Worm (Caenorhabditis elegans) whole organism, late embryonic: ENCODE measurements around the gene pdi-1.

Experiments
- C08G9.2 ChIP-seq: sonication (generic microtip); optimal IDR thresholded peaks from 2 replicates; lab custom pipeline; 2016; ENCODE audit warnings: mild to moderate bottlenecking, missing genetic modification characterization, moderate library complexity, missing compliant biosample characterization
- C38D4.7 ChIP-seq: fragments of 200-800 bp; sonication (Bioruptor generic); optimal IDR thresholded peaks from 2 replicates; lab custom pipeline; 2018; ENCODE audit warnings: mild to moderate bottlenecking, missing genetic modification characterization, moderate library complexity, missing compliant biosample characterization
- K02D7.2 ChIP-seq: sonication (generic microtip); optimal IDR thresholded peaks from 2 replicates; lab custom pipeline; 2017; ENCODE audit warnings: mild to moderate bottlenecking, missing genetic modification characterization, missing compliant biosample characterization
- K09A11.1 ChIP-seq: sonication (generic microtip); optimal IDR thresholded peaks from 2 replicates; lab custom pipeline; 2017; ENCODE audit warnings: antibody characterized with exemption, mild to moderate bottlenecking, missing genetic modification characterization, missing compliant biosample characterization; ENCODE audit not compliant: insufficient read depth
- T23F11.4 ChIP-seq: fragments of 200-800 bp; sonication (Bioruptor generic); optimal IDR thresholded peaks from 2 replicates; lab custom pipeline; 2018; ENCODE audit warnings: mild to moderate bottlenecking, missing genetic modification characterization, missing compliant biosample characterization
- ceh-19 ChIP-seq: fragments of 200-800 bp; sonication (Bioruptor generic); optimal IDR thresholded peaks from 2 replicates; lab custom pipeline; 2018; ENCODE audit warnings: mild to moderate bottlenecking, missing genetic modification characterization, missing compliant biosample characterization
- ceh-2 ChIP-seq: sonication (generic microtip); optimal IDR thresholded peaks from 2 replicates; lab custom pipeline; 2016; ENCODE audit warnings: missing genotype, missing genetic modification characterization, missing compliant biosample characterization
- ceh-31 ChIP-seq: sonication (generic microtip); optimal IDR thresholded peaks from 2 replicates; lab custom pipeline; 2016; ENCODE audit warnings: missing genetic modification characterization, missing compliant biosample characterization
- ceh-6 ChIP-seq: fragments of 200-800 bp; sonication (Bioruptor generic); optimal IDR thresholded peaks from 2 replicates; lab custom pipeline; 2018; ENCODE audit warnings: mild to moderate bottlenecking, missing genetic modification characterization, missing compliant biosample characterization
- che-1 ChIP-seq: sonication (generic microtip); optimal IDR thresholded peaks from 2 replicates; lab custom pipeline; 2016; ENCODE audit warnings: mild to moderate bottlenecking, missing genetic modification characterization, missing compliant biosample characterization
- dmd-4 ChIP-seq: sonication (generic microtip); optimal IDR thresholded peaks from 2 replicates; lab custom pipeline; 2016; ENCODE audit warnings: borderline replicate concordance, missing genetic modification characterization, missing compliant biosample characterization
- elt-2 ChIP-seq: sonication (generic microtip); optimal IDR thresholded peaks from 2 replicates; lab custom pipeline; 2016; ENCODE audit warnings: missing genetic modification reagents, missing genetic modification characterization, missing compliant biosample characterization
- eyg-1 ChIP-seq: sonication (generic microtip); optimal IDR thresholded peaks from 2 replicates; lab custom pipeline; 2016; ENCODE audit warnings: missing genotype, missing genetic modification characterization, missing compliant biosample characterization
- fax-1 ChIP-seq: sonication (generic microtip); optimal IDR thresholded peaks from 2 replicates; lab custom pipeline; 2016; ENCODE audit warnings: missing genotype, missing genetic modification characterization, missing compliant biosample characterization
- fkh-6 ChIP-seq: sonication (generic microtip); optimal IDR thresholded peaks from 2 replicates; lab custom pipeline; 2016; ENCODE audit warnings: missing genetic modification characterization, missing compliant biosample characterization
- gmeb-2 ChIP-seq: sonication (generic microtip); optimal IDR thresholded peaks from 2 replicates; lab custom pipeline; 2016; ENCODE audit warnings: missing genetic modification characterization, inconsistent platforms, missing compliant biosample characterization
- hlh-13 ChIP-seq: fragments of 200-800 bp; sonication (Bioruptor generic); optimal IDR thresholded peaks from 2 replicates; lab custom pipeline; 2018; ENCODE audit warnings: mild to moderate bottlenecking, missing genetic modification characterization, missing compliant biosample characterization
- hlh-6 ChIP-seq: sonication (generic microtip); optimal IDR thresholded peaks from 2 replicates; lab custom pipeline; 2016; ENCODE audit warnings: missing genotype, missing genetic modification characterization, missing compliant biosample characterization
- hlh-8 ChIP-seq: sonication (generic microtip); optimal IDR thresholded peaks from 2 replicates; lab custom pipeline; 2016; ENCODE audit warnings: missing genotype, missing genetic modification characterization, missing compliant biosample characterization
- lim-6 ChIP-seq: sonication (generic microtip); optimal IDR thresholded peaks from 2 replicates; lab custom pipeline; 2016; ENCODE audit warnings: missing genetic modification characterization, missing compliant biosample characterization
- nfya-1 ChIP-seq: sonication (generic microtip); optimal IDR thresholded peaks from 2 replicates; lab custom pipeline; 2017; ENCODE audit warnings: missing genetic modification characterization, mild to moderate bottlenecking, missing compliant biosample characterization, antibody characterized with exemption, moderate library complexity
- odd-2 ChIP-seq: sonication (generic microtip); optimal IDR thresholded peaks from 2 replicates; lab custom pipeline; 2017; ENCODE audit warnings: antibody characterized with exemption, mild to moderate bottlenecking, missing genetic modification characterization, missing compliant biosample characterization
- pax-1 ChIP-seq: fragments of 150-350 bp; optimal IDR thresholded peaks from 2 replicates; lab custom pipeline; 2014; ENCODE audit warnings: missing biosample characterization, missing genetic modification characterization
- pha-2 ChIP-seq: sonication (generic microtip); optimal IDR thresholded peaks from 2 replicates; lab custom pipeline; 2017; ENCODE audit warnings: mild to moderate bottlenecking, missing genetic modification characterization, missing compliant biosample characterization
- pros-1 ChIP-seq: fragments of 150-350 bp; optimal IDR thresholded peaks from 2 replicates; lab custom pipeline; 2014; ENCODE audit warnings: missing biosample characterization, missing genetic modification reagents, missing genetic modification characterization
- sox-2 ChIP-seq: fragments of 200-800 bp; sonication (Bioruptor generic); IDR thresholded peaks from 2 replicates; pipeline ENCODE4 v1.3.6; 2022; ENCODE audit warnings: missing genetic modification reagents, missing genetic modification characterization, missing compliant biosample characterization
- tbx-2 ChIP-seq: sonication (generic microtip); optimal IDR thresholded peaks from 2 replicates; lab custom pipeline; 2016; ENCODE audit warnings: missing genetic modification characterization, missing compliant biosample characterization
- tbx-7 ChIP-seq: sonication (generic microtip); optimal IDR thresholded peaks from 2 replicates; lab custom pipeline; 2016; ENCODE audit warnings: missing genotype, missing genetic modification characterization, missing compliant biosample characterization
- ttx-3 ChIP-seq: sonication (generic microtip); optimal IDR thresholded peaks from 2 replicates; lab custom pipeline; 2016; ENCODE audit warnings: missing genetic modification reagents, missing genetic modification characterization, missing compliant biosample characterization
- unc-86 ChIP-seq: sonication (generic microtip); optimal IDR thresholded peaks from 2 replicates; lab custom pipeline; 2016; ENCODE audit warnings: missing genetic modification characterization, missing compliant biosample characterization

pdi-1 gene

ce11 chrIII:3701411-3702310 is at the start of gene pdi-1, which contains the start of gene C14B1.2:
Gene pdi-1, minus strand, starts transcription at chrIII:3701461.
Gene C14B1.2, plus strand, starts transcription at chrIII:3702260.
- TF ChIP-seq fkh-6 (no peak), nfya-1 (tag; lab: Kevin White, UChicago) (peak; percentile 56), ceh-31 (peak; percentile 47), pax-1 (tag; lab: Kevin White, UChicago) (no peak), tbx-2 (tag; lab: Kevin White, UChicago) (peak; percentile 34)

DNA sequence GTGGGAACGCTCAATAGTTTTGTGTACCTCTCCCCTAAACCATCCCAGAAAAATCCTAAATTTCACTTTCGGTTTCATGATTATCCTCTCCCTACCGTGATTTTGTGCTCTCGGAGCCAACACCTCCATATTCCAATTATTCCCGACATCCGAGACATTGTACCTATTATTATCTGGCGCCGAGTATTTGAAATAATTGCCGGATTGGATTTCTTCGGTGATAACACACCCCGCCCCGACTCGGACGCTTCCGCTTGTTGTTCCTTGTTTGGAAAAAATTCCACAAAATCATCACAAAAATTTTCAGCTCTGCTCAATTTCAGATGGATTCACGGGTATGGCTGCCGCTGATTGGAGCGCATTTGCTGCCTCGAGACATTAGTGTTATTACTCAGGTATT is 43.9 kb upstream of the pdi-1 start, which contains the start of gene lin-48:
TSS of gene lin-48 (plus strand) at position 301 of the 400 bp plus-strand sequence.
- TF ChIP-seq fax-1 (tag; lab: Kevin White, UChicago) = no peak
- TF ChIP-seq C38D4.7 (GFP tag; lab: Kevin White, UChicago) = no peak
- TF ChIP-seq dmd-4 = no peak
- TF ChIP-seq che-1 (tag; lab: Kevin White, UChicago) = no peak
- TF ChIP-seq C08G9.2 (tag; lab: Kevin White, UChicago) = no peak
- no peak for TF ChIP-seq lim-6 (tag; lab: Kevin White, UChicago)
- TF ChIP-seq hlh-8 = no peak

DNA sequence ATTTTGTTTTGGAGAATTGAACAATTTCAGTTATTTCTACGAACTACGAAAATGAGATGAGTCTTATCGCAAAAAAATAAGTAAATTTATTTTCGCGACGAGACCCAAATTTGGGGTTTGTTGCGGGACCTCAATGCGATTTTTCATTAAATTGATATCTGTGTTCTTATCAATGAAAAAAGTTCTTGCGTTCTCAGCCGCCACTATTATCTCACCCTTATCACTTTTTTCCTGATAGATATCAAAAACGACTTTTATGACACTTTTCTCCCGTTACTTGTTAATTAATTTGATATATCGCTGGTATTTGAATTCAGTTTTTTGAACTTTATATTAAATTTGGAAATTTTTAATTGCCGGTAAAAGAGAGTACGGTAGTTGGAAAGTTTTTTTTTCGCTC is 42.1 kb upstream of the pdi-1 start:
- TF ChIP-seq ceh-19 (GFP tag; lab: Kevin White, UChicago) (no peak), elt-2 (tag; lab: Kevin White, UChicago) (peak; percentile 91), lim-6 (tag; lab: Kevin White, UChicago) (no peak)

ce11 chrIII:3742090-3742489 is 40.8 kb upstream of the pdi-1 start:
- TF ChIP-seq hlh-8 (no peak), T23F11.4 (GFP tag; lab: Kevin White, UChicago) (no peak), sox-2 (GFP tag; lab: Robert Waterston, UW) (no peak), pax-1 (tag; lab: Kevin White, UChicago) (no peak), hlh-13 (GFP tag; lab: Kevin White, UChicago) (no peak), K02D7.2 (tag; lab: Kevin White, UChicago) (no peak), nfya-1 (tag; lab: Kevin White, UChicago) (no peak), C08G9.2 (tag; lab: Kevin White, UChicago) (no peak), eyg-1 (no peak), tbx-7 (tag; lab: Kevin White, UChicago) (no peak), unc-86 (no peak), ceh-2 (no peak)

DNA sequence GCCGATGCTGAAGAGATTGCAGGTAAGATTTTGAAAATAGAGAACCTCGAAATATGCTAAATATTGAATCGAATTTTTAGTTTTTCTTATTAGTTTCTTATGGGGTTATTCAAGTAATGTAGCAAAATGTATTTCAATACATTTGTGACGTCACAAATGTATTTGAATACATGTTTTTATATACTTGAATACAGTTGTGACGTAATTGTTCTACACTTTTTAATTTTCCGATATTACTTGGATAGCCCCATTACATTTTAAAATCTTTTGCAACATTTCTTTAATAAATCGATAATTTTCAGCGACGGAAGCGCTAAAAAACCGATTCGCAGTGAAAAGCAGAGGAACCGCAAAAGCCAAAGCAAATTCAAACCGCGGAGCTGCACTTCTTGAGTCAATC is 37.1 kb upstream of the pdi-1 start:
- TF ChIP-seq K09A11.1 (tag; lab: Kevin White, UChicago) (no peak), pax-1 (tag; lab: Kevin White, UChicago) (no peak), pros-1 (tag; lab: Kevin White, UChicago) (no peak), ttx-3 (tag; lab: Kevin White, UChicago) (no peak), ceh-6 (GFP tag; lab: Kevin White, UChicago) (no peak)

- TF ChIP-seq tbx-7 (tag; lab: Kevin White, UChicago) = no peak
- no peak for TF ChIP-seq pha-2 (tag; lab: Kevin White, UChicago)
- TF ChIP-seq hlh-6 (tag; lab: Kevin White, UChicago) = no peak
- TF ChIP-seq gmeb-2 (tag; lab: Kevin White, UChicago) = no peak
- no peak for TF ChIP-seq ceh-31
- TF ChIP-seq odd-2 (tag; lab: Kevin White, UChicago) = no peak
Measured at ce11 chrIII:3737742-3738141, 36.5 kb upstream of the pdi-1 start.
